Worm (Caenorhabditis elegans): Measurements from ENCODE around the gene ida-1.

ce11 chrIII:5711242-5711641 lies 44.1 kb upstream of the ida-1 start, which contains the start of gene rbm-26:
- no peak for TF ChIP-seq tbx-11 (GFP tag; IDR thresholded peaks at IDR 0.05)
- TF ChIP-seq ets-7 (tag; optimal IDR thresholded peaks at IDR 0.05) = no peak
- no peak for TF ChIP-seq ama-1 (optimal IDR thresholded peaks at IDR 0.05)
- TF ChIP-seq aly-1 (tag; optimal IDR thresholded peaks at IDR 0.05) = no peak
- TF ChIP-seq ceh-13 (GFP tag; optimal IDR thresholded peaks at IDR 0.05) = no peak
- no peak for TF ChIP-seq hnd-1 (tag; optimal IDR thresholded peaks at IDR 0.05)
- no peak for TF ChIP-seq scrt-1 (GFP tag; IDR thresholded peaks at IDR 0.05)
- no peak for TF ChIP-seq ceh-36 (tag; optimal IDR thresholded peaks at IDR 0.05)
- TF ChIP-seq pes-1 (GFP tag; IDR thresholded peaks at IDR 0.05) = no peak
- no peak for TF ChIP-seq flt-1 (GFP tag; IDR thresholded peaks at IDR 0.05)
- TF ChIP-seq tra-4 (tag; optimal IDR thresholded peaks at IDR 0.05) = no peak
- TF ChIP-seq F13C5.2 (tag; optimal IDR thresholded peaks at IDR 0.05) = no peak

Data from whole organism, early embryonic.